Fruit fly (Drosophila melanogaster) whole organism, adult: ENCODE data around the gene CG6770.
A peak's percentile ranks its signal among the peaks of the same experiment; 100 is the strongest.

Experiments used
- CG14711 ChIP-seq: fragments of 200-800 bp; sonication (Bioruptor generic); optimal IDR thresholded peaks from 2 replicates; lab custom pipeline; 2018; ENCODE audit warnings: missing biosample characterization, mild to moderate bottlenecking, missing genetic modification characterization, moderate library complexity
- CG7045 ChIP-seq: fragments of 200-800 bp; sonication (Bioruptor generic); optimal IDR thresholded peaks from 2 replicates; lab custom pipeline; 2017; ENCODE audit warnings: missing biosample characterization, mild to moderate bottlenecking, missing genetic modification characterization
- Hr96 ChIP-seq: fragments of 200-800 bp; sonication (Bioruptor generic); optimal IDR thresholded peaks from 2 replicates; lab custom pipeline; 2016; ENCODE audit warnings: missing biosample characterization, missing genetic modification characterization
- Mnt ChIP-seq: fragments of 200-800 bp; sonication (Bioruptor generic); optimal IDR thresholded peaks from 2 replicates; lab custom pipeline; 2016; ENCODE audit warnings: missing biosample characterization, mild to moderate bottlenecking, missing genetic modification characterization
- cic ChIP-seq: fragments of 200-800 bp; sonication (Bioruptor generic); optimal IDR thresholded peaks from 2 replicates; lab custom pipeline; 2017; ENCODE audit warnings: missing biosample characterization, mild to moderate bottlenecking, missing genetic modification characterization, moderate library complexity
- kay ChIP-seq: fragments of 200-800 bp; sonication (Bioruptor generic); peaks from one replicate; lab custom pipeline; 2016; ENCODE audit warnings: missing biosample characterization, missing genetic modification characterization, borderline replicate concordance
- ovo ChIP-seq: fragments of 200-800 bp; sonication (Bioruptor generic); optimal IDR thresholded peaks from 2 replicates; lab custom pipeline; 2016; ENCODE audit warnings: missing biosample characterization, missing genetic modification characterization

DNA sequence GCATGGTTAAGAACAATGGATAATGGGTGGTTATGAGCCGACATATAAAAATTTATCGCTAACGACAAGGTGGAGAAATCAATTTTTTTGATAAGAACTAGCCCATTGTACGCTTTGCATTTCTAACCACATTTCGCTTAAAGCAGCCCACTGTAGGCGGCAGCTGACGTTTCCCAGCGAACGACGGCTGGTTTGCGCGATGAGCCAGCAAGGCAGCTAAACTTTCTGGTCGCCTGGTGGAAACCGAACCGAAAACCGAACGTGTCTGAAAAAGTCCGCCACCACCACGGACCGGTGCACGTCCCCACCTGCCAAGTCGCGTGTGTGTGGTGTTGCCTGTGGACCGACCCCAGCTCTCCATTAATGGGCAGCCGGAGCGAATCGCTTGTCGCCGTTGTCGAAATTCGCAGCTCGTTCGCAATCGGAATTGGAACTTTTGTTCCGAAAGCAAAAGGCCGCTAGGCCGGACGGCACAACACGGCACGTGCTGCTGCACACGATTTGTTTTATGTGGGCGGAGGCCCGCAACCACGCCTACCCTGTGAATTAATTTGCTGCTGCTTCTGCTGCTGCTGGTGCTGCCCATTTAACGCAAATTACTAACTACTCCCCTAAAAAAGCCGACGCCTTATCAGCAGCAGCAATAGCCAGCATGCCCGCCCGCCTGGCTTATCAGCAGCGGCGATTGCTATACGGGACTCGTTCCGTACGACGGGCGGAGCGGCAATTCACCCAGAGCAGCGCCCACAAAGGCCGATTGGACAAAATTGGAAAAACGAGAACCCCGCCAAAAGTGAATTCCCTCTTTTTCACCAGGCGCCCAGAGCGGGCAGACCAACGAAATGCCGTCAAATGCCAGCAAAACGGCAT, 42.8 kb downstream of the CG6770 start:
- TF ChIP-seq CG14711 (no peak), Mnt (peak; percentile 72), ovo (GFP tag; lab: Kevin White, UChicago) (peak; percentile 62), kay (GFP tag; lab: Kevin White, UChicago) (no peak), cic (GFP tag; lab: Kevin White, UChicago) (peak; percentile 97), Hr96 (GFP tag; lab: Kevin White, UChicago) (peak; percentile 55), CG7045 (GFP tag; lab: Kevin White, UChicago) (no peak)
